Worm (Caenorhabditis elegans): ENCODE results near the gene T05B4.9.

DNA sequence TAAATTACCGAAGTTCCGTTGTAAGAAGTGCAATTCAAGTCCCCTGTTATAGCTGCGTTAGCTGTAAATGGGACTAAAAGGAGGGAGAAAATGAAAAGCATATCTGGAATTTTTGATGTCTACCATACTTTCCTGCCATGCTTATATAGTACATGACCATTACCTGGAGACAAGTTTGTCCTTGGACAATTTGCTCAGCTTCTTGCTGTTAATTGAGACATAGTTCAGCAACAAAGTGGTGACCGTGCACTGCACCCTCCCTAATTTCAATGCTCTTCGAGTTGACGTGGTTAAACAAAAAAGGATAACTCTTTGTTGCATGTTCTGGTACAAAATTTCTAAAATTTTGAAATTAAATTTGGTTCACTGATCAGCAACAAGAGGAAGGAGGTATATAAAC lies 9.2 kb upstream of the T05B4.9 start, which contains the start of gene T05B4.13:
- TF ChIP-seq aly-2 (tag; optimal IDR thresholded peaks at IDR 0.05) (no peak), ceh-16 (tag; optimal IDR thresholded peaks at IDR 0.05) (no peak)
